Fruit fly (Drosophila melanogaster) Kc167 (cell line): ENCODE measurements around the gene ago.

Experiments
- Myc ChIP-seq: fragments of >200 bp; optimal IDR thresholded peaks from 2 replicates; lab custom pipeline; 2017; ENCODE audit warnings: missing external identifiers
- Sin3A ChIP-seq: fragments of >200 bp; optimal IDR thresholded peaks from 2 replicates; lab custom pipeline; 2018; ENCODE audit warnings: missing external identifiers
- h ChIP-seq: fragments of >200 bp; optimal IDR thresholded peaks from 3 replicates; lab custom pipeline; 2018; ENCODE audit warnings: missing external identifiers
- insv ChIP-seq: fragments of >200 bp; optimal IDR thresholded peaks from 3 replicates; lab custom pipeline; 2018; ENCODE audit warnings: missing external identifiers
- psq ChIP-seq: fragments of >200 bp; optimal IDR thresholded peaks from 2 replicates; lab custom pipeline; 2017; ENCODE audit warnings: missing external identifiers
- ttk ChIP-seq: sonication (Bioruptor generic); optimal IDR thresholded peaks from 2 replicates; lab custom pipeline; 2017; ENCODE audit warnings: missing external identifiers

DNA sequence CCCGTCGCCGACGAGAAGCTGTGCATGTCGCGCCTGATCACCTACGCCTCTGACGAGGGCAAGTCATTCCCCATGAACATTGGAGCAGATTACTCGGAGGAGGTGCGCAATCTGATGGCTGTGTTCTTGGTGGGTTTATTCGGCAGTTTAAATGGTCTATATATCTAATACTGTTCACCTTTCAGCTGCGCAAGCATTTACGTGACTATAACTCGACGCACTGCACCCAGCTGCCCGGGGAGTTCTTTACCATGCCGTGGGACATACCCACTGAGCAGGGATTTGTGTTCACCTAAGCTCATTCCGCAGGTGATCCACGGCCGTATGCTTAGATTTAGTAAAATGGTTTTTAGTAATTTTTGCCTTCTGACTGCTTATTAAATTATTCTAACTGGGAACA lies 7.1 kb upstream of the ago start:
- TF ChIP-seq Sin3A (no peak), psq (lab: Kevin White, UChicago) (no peak), Myc (lab: Kevin White, UChicago) (no peak), ttk (no peak), h (no peak), insv (no peak)
